Worm (Caenorhabditis elegans) whole organism, L4 larva: ENCODE measurements around the gene F18C5.10.

Source experiments
- F49E8.2 ChIP-seq: sonication (generic microtip); optimal IDR thresholded peaks from 2 replicates; lab custom pipeline; 2016; ENCODE audit warnings: missing compliant biosample characterization, mild to moderate bottlenecking, missing genetic modification characterization, borderline replicate concordance
- Y105C5A.15 ChIP-seq: fragments of 200-800 bp; sonication (Bioruptor generic); IDR thresholded peaks from 2 replicates; pipeline ENCODE4 v1.3.6; 2022; ENCODE audit warnings: missing genetic modification characterization, missing compliant biosample characterization
- ceh-62 ChIP-seq: sonication (generic microtip); optimal IDR thresholded peaks from 2 replicates; lab custom pipeline; 2017; ENCODE audit warnings: missing biosample characterization, missing genetic modification characterization
- egl-27 ChIP-seq: sonication (generic microtip); optimal IDR thresholded peaks from 3 replicates; lab custom pipeline; 2017; ENCODE audit warnings: missing biosample characterization, missing genetic modification reagents, missing genetic modification characterization
- hif-1 ChIP-seq, 2 experiments: sonication (generic microtip); optimal IDR thresholded peaks; 2 replicates each; lab custom pipeline; 2016 to 2017; ENCODE audit warnings: missing compliant biosample characterization in 2 of 2, missing genetic modification characterization in 2 of 2, missing genetic modification reagents in 2 of 2, missing genotype in 2 of 2, mild to moderate bottlenecking in 1 of 2
- madf-9 ChIP-seq: fragments of 200-800 bp; sonication (Bioruptor generic); conservative IDR thresholded peaks from 2 replicates; pipeline ENCODE4 v1.3.6; 2022; ENCODE audit warnings: missing genetic modification reagents, missing genetic modification characterization, missing compliant biosample characterization
- nhr-237 ChIP-seq: sonication (generic microtip); optimal IDR thresholded peaks from 2 replicates; lab custom pipeline; 2017; ENCODE audit warnings: missing biosample characterization, missing genetic modification characterization
- rbr-2 ChIP-seq: sonication (generic microtip); optimal IDR thresholded peaks from 2 replicates; lab custom pipeline; 2016; ENCODE audit warnings: missing genotype, missing genetic modification characterization, missing compliant biosample characterization
- skn-1 ChIP-seq: fragments of 150-350 bp; optimal IDR thresholded peaks from 2 replicates; lab custom pipeline; 2014; ENCODE audit warnings: missing biosample characterization, missing genetic modification characterization
- snpc-4 ChIP-seq: fragments of 150-350 bp; optimal IDR thresholded peaks from 2 replicates; lab custom pipeline; 2014; ENCODE audit warnings: missing biosample characterization, missing genetic modification characterization
- tag-97 ChIP-seq: fragments of 200-800 bp; sonication (Bioruptor generic); IDR thresholded peaks from 2 replicates; pipeline ENCODE4 v1.3.6; 2022; ENCODE audit warnings: missing genetic modification characterization, missing compliant biosample characterization
- unc-39 ChIP-seq: sonication (generic microtip); optimal IDR thresholded peaks from 2 replicates; lab custom pipeline; 2017; ENCODE audit warnings: missing biosample characterization, missing genetic modification characterization
- zip-11 ChIP-seq: fragments of 200-800 bp; sonication (Bioruptor generic); IDR thresholded peaks from 2 replicates; pipeline ENCODE4 v1.3.6; 2022; ENCODE audit warnings: missing genetic modification characterization, missing compliant biosample characterization

DNA sequence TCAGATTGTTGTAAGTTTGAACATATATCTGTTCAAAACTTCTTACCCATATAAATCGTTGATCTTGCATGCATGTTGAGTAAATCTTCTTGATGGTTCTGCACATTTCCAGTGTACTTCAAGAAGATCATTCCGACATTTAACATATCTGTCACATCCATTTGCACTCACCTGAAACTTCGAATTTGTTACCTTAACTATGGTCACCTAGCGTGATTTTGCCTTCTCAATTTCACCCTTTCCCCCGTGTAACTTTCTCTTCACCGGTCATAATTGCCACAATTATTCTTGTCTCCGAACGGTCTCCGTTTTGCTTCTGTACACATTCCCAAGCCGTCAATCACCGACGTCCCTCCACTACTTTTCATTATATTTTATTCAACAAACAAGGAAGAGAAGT lies 47.9 kb downstream of the F18C5.10 start:
- TF ChIP-seq tag-97 (GFP tag; lab: Robert Waterston, UW), result no peak
- TF ChIP-seq egl-27, result no peak
- TF ChIP-seq rbr-2 (tag; lab: Kevin White, UChicago), result no peak
- TF ChIP-seq unc-39 (tag; lab: Kevin White, UChicago), result no peak
- TF ChIP-seq nhr-237 (tag; lab: Kevin White, UChicago), result no peak
- no peak for TF ChIP-seq hif-1 (tag; optimal IDR thresholded peaks at IDR 0.05; lab: Kevin White, UChicago)
- no peak for TF ChIP-seq skn-1
- no peak for TF ChIP-seq zip-11 (GFP tag; lab: Robert Waterston, UW)
- TF ChIP-seq ceh-62 (tag; lab: Kevin White, UChicago), result no peak
- no peak for TF ChIP-seq snpc-4
- no peak for TF ChIP-seq Y105C5A.15 (GFP tag; lab: Robert Waterston, UW)
- no peak for TF ChIP-seq madf-9 (GFP tag; lab: Robert Waterston, UW)
- TF ChIP-seq F49E8.2, result no peak
